Fruit fly (Drosophila melanogaster): ENCODE data around the gene CG33767.

The CG33767 gene

DNA sequence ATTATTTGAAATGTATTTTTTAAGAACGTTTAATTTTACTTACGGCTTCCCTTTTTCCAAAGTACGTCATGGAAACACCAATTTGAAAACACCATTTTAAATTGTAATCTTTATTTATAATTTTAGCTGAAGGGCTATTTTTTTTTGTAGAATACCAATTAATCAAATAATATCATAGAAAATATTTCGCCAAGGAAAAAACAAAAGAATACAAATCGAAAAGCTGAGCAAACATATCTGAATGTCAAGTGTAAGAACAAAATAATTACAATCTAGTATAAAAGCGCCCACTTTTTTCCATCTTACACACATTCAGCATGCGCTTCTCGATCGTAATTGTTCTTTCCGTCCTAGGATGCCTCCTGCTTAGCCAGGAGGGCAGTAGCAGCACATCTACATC is 49.5 kb downstream of the CG33767 start, which contains the start of gene CG14452:
Gene CG14452, plus strand, starts transcription at position 301 of the 400 bp plus-strand sequence.
- TF ChIP-seq CG13204 (GFP tag; optimal IDR thresholded peaks at IDR 0.05) (no peak), CG10348 (GFP tag; IDR thresholded peaks at IDR 0.05) (no peak), D1 (tag; optimal IDR thresholded peaks at IDR 0.05) (no peak), CG17806 (tag; optimal IDR thresholded peaks at IDR 0.05) (no peak), rn (GFP tag; IDR thresholded peaks at IDR 0.05) (no peak), Pif1B (GFP tag; optimal IDR thresholded peaks at IDR 0.05) (no peak), CG32121 (GFP tag; IDR thresholded peaks at IDR 0.05) (no peak), CG8301 (tag; optimal IDR thresholded peaks at IDR 0.05) (no peak), CG8159 (tag; optimal IDR thresholded peaks at IDR 0.05) (no peak), fd96Ca (GFP tag; IDR thresholded peaks at IDR 0.05) (no peak), CG14655 (GFP tag; optimal IDR thresholded peaks at IDR 0.05) (no peak), gl (tag; optimal IDR thresholded peaks at IDR 0.05) (no peak)

All from whole organism, pupa.